Worm (Caenorhabditis elegans) whole organism, mixed stage, embryonic: ENCODE results near the gene nbs-1.

Source experiments
- ceh-43 ChIP-seq: fragments of 200-800 bp; sonication (Bioruptor generic); optimal IDR thresholded peaks from 2 replicates; lab custom pipeline; 2018; ENCODE audit warnings: mild to moderate bottlenecking, missing genetic modification characterization, moderate library complexity, missing compliant biosample characterization
- ces-1 ChIP-seq: fragments of 150-350 bp; optimal IDR thresholded peaks from 2 replicates; lab custom pipeline; 2014; ENCODE audit warnings: missing biosample characterization, missing genetic modification reagents, missing genetic modification characterization
- pha-4 ChIP-seq: fragments of 150-350 bp; optimal IDR thresholded peaks from 2 replicates; lab custom pipeline; 2018; ENCODE audit warnings: missing biosample characterization, missing genetic modification reagents, missing genetic modification characterization

- TF ChIP-seq ces-1 (no peak), pha-4 (tag; lab: Kevin White, UChicago) (no peak), ceh-43 (GFP tag; lab: Kevin White, UChicago) (no peak)
Observed at ce11 chrII:11112419-11112818, 16.1 kb upstream of the nbs-1 start, which contains the start of gene mat-2.
